Fruit fly (Drosophila melanogaster) whole organism, embryonic: ENCODE results near the gene CG31792.
A peak's percentile ranks its signal among the peaks of the same experiment; 100 is the strongest.

Source experiments
- CG17328 ChIP-seq: fragments of 200-800 bp; sonication (Bioruptor generic); IDR thresholded peaks from 2 replicates; pipeline ENCODE4 v1.3.6; 2022; ENCODE audit warnings: missing biosample characterization, missing genetic modification characterization
- CG9609 ChIP-seq: fragments of 200-800 bp; sonication (Bioruptor generic); optimal IDR thresholded peaks from 3 replicates; lab custom pipeline; 2016; ENCODE audit warnings: missing biosample characterization, missing genetic modification characterization
- Doc2 ChIP-seq: fragments of 200-800 bp; sonication (Bioruptor generic); IDR thresholded peaks from 2 replicates; pipeline ENCODE4 v1.3.6; 2022; ENCODE audit warnings: missing biosample characterization, missing genetic modification characterization
- Fer1 ChIP-seq: fragments of 200-800 bp; sonication (Bioruptor generic); optimal IDR thresholded peaks from 2 replicates; lab custom pipeline; 2017; ENCODE audit warnings: missing biosample characterization, mild to moderate bottlenecking, missing genetic modification characterization
- Trl ChIP-seq, 3 experiments: fragments of >200 bp in 2 of 3; fragments of 200-800 bp in 1 of 3; sonication (Bioruptor generic) in 1 of 3; optimal IDR thresholded peaks; 2 replicates in 1 of 3; 3 replicates in 2 of 3; lab custom pipeline; 2016 to 2017; ENCODE audit warnings: missing biosample characterization in 1 of 3, missing genetic modification characterization in 1 of 3
- sd ChIP-seq: fragments of 200-800 bp; sonication (Bioruptor generic); optimal IDR thresholded peaks from 3 replicates; lab custom pipeline; 2018; ENCODE audit warnings: missing biosample characterization, mild to moderate bottlenecking, missing genetic modification characterization, moderate library complexity

DNA sequence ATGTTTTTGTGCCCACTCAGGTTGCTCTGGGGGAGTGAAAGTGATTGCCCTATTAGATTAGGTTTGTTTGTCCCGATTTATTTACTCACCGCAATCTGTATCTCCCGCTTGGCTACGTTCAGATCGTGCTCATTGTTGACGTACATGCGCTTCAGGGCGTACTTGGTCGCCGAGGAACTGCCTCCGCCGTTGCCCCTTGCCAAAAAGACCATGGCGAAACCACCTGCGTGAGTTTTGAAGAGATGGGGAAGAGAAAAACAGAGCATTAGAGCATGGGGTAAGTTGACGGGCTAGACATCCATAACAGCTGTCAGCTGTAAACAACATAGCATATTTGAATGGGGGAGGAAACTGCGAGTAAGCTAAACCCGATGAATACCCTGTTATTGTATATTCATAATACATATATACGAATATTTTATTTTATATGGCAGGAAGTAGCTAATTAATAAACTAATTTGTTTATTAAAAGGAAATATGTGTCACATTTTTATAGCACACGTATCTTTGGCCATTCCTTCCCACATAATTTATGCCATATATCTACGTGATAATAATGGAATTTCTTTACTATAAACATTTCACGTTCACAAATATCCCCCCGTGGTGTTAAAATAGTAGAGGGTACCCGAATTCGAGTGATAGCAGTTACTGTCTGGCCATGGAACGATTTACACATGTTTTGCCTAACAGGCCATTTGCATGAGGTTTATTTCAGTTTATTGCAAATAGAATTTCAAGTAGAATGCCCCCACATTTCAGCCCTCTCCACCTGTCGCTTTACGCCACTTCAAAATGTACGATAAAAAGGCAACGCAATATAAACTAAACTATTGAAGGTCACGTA lies 31.7 kb upstream of the CG31792 start:
- TF ChIP-seq Trl (optimal IDR thresholded peaks at IDR 0.05; lab: Kevin White, UChicago) (no peak), Trl (GFP tag; optimal IDR thresholded peaks at IDR 0.05; lab: Kevin White, UChicago) (no peak), Fer1 (GFP tag; lab: Kevin White, UChicago) (peak; percentile 54), Doc2 (GFP tag; lab: Robert Waterston, UW) (no peak), CG17328 (no peak), sd (tag; lab: Kevin White, UChicago) (peak; percentile 70), CG9609 (GFP tag; lab: Kevin White, UChicago) (no peak)
